Fruit fly (Drosophila melanogaster): ENCODE results near the gene CG9784.

The CG9784 gene

DNA sequence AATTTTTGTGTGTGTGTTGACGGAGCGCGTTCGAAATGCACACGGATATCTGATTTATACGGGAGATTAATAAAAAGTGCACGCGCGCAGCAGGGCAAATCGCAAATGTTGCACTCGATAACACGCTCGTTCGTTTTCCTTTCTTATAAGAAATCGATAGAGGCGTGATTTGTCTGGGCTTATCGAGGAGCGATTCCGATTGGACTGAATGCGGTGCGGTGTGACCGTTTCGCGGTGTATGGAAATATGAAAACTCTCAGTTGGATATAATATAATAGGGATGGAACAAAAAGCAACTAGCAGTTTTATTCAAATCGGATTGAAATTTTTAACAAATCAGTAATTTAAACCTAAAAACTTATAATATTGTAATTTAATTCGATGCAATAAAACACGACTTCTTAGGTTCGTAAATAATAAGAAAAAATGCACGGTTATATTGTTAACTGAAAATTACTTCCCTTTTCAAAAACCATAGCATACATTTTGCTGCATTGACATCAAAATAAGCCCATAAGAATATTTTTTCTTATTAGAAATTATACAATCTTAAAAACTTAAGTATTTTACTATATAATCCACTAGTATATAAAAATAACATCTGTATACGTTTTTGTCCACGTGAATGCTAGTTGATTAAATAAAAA lies 11.9 kb downstream of the CG9784 start, which contains the start of gene CanA-14F (continued):
- TF ChIP-seq wdn (GFP tag; IDR thresholded peaks at IDR 0.05) (no peak), dmrt99B (tag; optimal IDR thresholded peaks at IDR 0.05) (no peak), Hr78 (GFP tag; optimal IDR thresholded peaks at IDR 0.05) (no peak), gsb (GFP tag; IDR thresholded peaks at IDR 0.05) (no peak), Awh (GFP tag; IDR thresholded peaks at IDR 0.05) (no peak), CG2116 (GFP tag; optimal IDR thresholded peaks at IDR 0.05) (peak; percentile 41), CG9876 (GFP tag; optimal IDR thresholded peaks at IDR 0.05) (no peak), CG15514 (GFP tag; optimal IDR thresholded peaks at IDR 0.05) (peak; percentile 55), jing (GFP tag; optimal IDR thresholded peaks at IDR 0.05) (no peak), unc-4 (GFP tag; IDR thresholded peaks at IDR 0.05; ENCODE audit: partially characterized antibody) (peak; percentile 52; the same call in 1 of the 2 replicates), CG10274 (GFP tag; optimal IDR thresholded peaks at IDR 0.05) (no peak), HLH54F (GFP tag; optimal IDR thresholded peaks at IDR 0.05) (no peak), Xrp1 (GFP tag; IDR thresholded peaks at IDR 0.05) (no peak), zfh2 (GFP tag; optimal IDR thresholded peaks at IDR 0.05) (no peak), Mad (GFP tag; optimal IDR thresholded peaks at IDR 0.05) (no peak), CG9609 (GFP tag; optimal IDR thresholded peaks at IDR 0.05) (no peak), tap (tag; optimal IDR thresholded peaks at IDR 0.05) (no peak), CG31388 (GFP tag; optimal IDR thresholded peaks at IDR 0.05) (no peak), tgo (GFP tag; IDR thresholded peaks at IDR 0.05) (no peak), CG2712 (tag; optimal IDR thresholded peaks at IDR 0.05) (no peak), CG34224 (GFP tag; IDR thresholded peaks at IDR 0.05; ENCODE audit: partially characterized antibody) (peak; percentile 50; the same call in 2 of the 3 replicates), TFAM (GFP tag; optimal IDR thresholded peaks at IDR 0.05) (no peak), crol (GFP tag; IDR thresholded peaks at IDR 0.05) (no peak), ac (GFP tag; optimal IDR thresholded peaks at IDR 0.05) (no peak), CG3281 (GFP tag; optimal IDR thresholded peaks at IDR 0.05) (no peak), Scr (GFP tag; IDR thresholded peaks at IDR 0.05; ENCODE audit: partially characterized antibody) (peak; percentile 52), kni (GFP tag; optimal IDR thresholded peaks at IDR 0.05) (no peak), CG15696 (tag; optimal IDR thresholded peaks at IDR 0.05) (no peak), chif (GFP tag; optimal IDR thresholded peaks at IDR 0.05) (no peak), Mes4 (GFP tag; optimal IDR thresholded peaks at IDR 0.05) (no peak), btn (GFP tag; optimal IDR thresholded peaks at IDR 0.05) (no peak), CG6854 (GFP tag; optimal IDR thresholded peaks at IDR 0.05) (no peak), Adf1 (GFP tag; IDR thresholded peaks at IDR 0.05) (no peak), lmd (GFP tag; IDR thresholded peaks at IDR 0.05) (no peak), Xbp1 (GFP tag; optimal IDR thresholded peaks at IDR 0.05) (no peak), NFAT (GFP tag; IDR thresholded peaks at IDR 0.05) (no peak), CG7928 (GFP tag; optimal IDR thresholded peaks at IDR 0.05) (no peak), Tbp (GFP tag; optimal IDR thresholded peaks at IDR 0.05) (no peak), MTF-1 (GFP tag; optimal IDR thresholded peaks at IDR 0.05; ENCODE audit: borderline replicate concordance) (no peak), bbx (GFP tag; IDR thresholded peaks at IDR 0.05; ENCODE audit: partially characterized antibody) (peak; percentile 71), p53 (GFP tag; optimal IDR thresholded peaks at IDR 0.05) (no peak), lov (optimal IDR thresholded peaks at IDR 0.05) (no peak), lov (GFP tag; IDR thresholded peaks at IDR 0.05) (0 out of 3 replicates have a peak, but pooled peaks have one; percentile 20), CG10543 (GFP tag; optimal IDR thresholded peaks at IDR 0.05) (no peak), CG10959 (GFP tag; IDR thresholded peaks at IDR 0.05) (no peak), caup (GFP tag; optimal IDR thresholded peaks at IDR 0.05; ENCODE audit: severe bottlenecking) (no peak), CHES-1-like (GFP tag; optimal IDR thresholded peaks at IDR 0.05) (no peak), CG14441 (GFP tag; IDR thresholded peaks at IDR 0.05) (no peak), bcd (GFP tag; optimal IDR thresholded peaks at IDR 0.05) (no peak), knrl (GFP tag; IDR thresholded peaks at IDR 0.05; ENCODE audit: partially characterized antibody) (peak; percentile 61; the same call in 2 of the 3 replicates)
